Fruit fly (Drosophila melanogaster): Measurements from ENCODE around the gene CG45307.

Gene CG45307

dm6 chr2L:8740757-8741278 is 11.1 kb downstream of the CG45307 start:
- TF ChIP-seq CG33017 (tag; optimal IDR thresholded peaks at IDR 0.05) = no peak
- peak; percentile 8 for TF ChIP-seq ovo (GFP tag; optimal IDR thresholded peaks at IDR 0.05)
- TF ChIP-seq pad (GFP tag; optimal IDR thresholded peaks at IDR 0.05) = no peak
- no peak for TF ChIP-seq kay (GFP tag; ENCODE audit: borderline replicate concordance)

dm6 chr2L:8739984-8740756 is 11.8 kb downstream of the CG45307 start, which contains the start of gene raw:
Gene raw, minus strand, starts transcription at chr2L:8740660.
- TF ChIP-seq CG7045 (GFP tag; optimal IDR thresholded peaks at IDR 0.05) = peak; percentile 17
- peak; percentile 98 for TF ChIP-seq kay (GFP tag; ENCODE audit: borderline replicate concordance)
- peak; percentile 26 for TF ChIP-seq CG11617 (GFP tag; optimal IDR thresholded peaks at IDR 0.05)
- TF ChIP-seq tj (GFP tag; optimal IDR thresholded peaks at IDR 0.05) = peak; percentile 30
- TF ChIP-seq pad (GFP tag; optimal IDR thresholded peaks at IDR 0.05) = peak; percentile 30
- TF ChIP-seq CG14711 (tag; optimal IDR thresholded peaks at IDR 0.05) = no peak
- no peak for TF ChIP-seq CG7101 (tag; optimal IDR thresholded peaks at IDR 0.05)
- TF ChIP-seq CG1620 (GFP tag; optimal IDR thresholded peaks at IDR 0.05) = no peak
- TF ChIP-seq CG5204 (GFP tag; optimal IDR thresholded peaks at IDR 0.05) = no peak
- TF ChIP-seq CG12768 (GFP tag; optimal IDR thresholded peaks at IDR 0.05) = peak; percentile 55
- TF ChIP-seq cnc (optimal IDR thresholded peaks at IDR 0.05) = no peak
- TF ChIP-seq CG33017 (tag; optimal IDR thresholded peaks at IDR 0.05) = no peak
- peak; percentile 88 for TF ChIP-seq Mnt (GFP tag; optimal IDR thresholded peaks at IDR 0.05)
- TF ChIP-seq Clk (GFP tag; optimal IDR thresholded peaks at IDR 0.05) = no peak
- no peak for TF ChIP-seq Hr96 (GFP tag; optimal IDR thresholded peaks at IDR 0.05)
- peak; percentile 36 for TF ChIP-seq Crg-1 (GFP tag; optimal IDR thresholded peaks at IDR 0.05)
- TF ChIP-seq ovo (GFP tag; optimal IDR thresholded peaks at IDR 0.05) = peak; percentile 63
- TF ChIP-seq bab1 (GFP tag; optimal IDR thresholded peaks at IDR 0.05) = no peak
- TF ChIP-seq toe (GFP tag; optimal IDR thresholded peaks at IDR 0.05) = no peak
- TF ChIP-seq cic (GFP tag; optimal IDR thresholded peaks at IDR 0.05) = peak; percentile 85

- peak; percentile 8 for TF ChIP-seq cic (GFP tag; optimal IDR thresholded peaks at IDR 0.05)
- TF ChIP-seq CG7101 (tag; optimal IDR thresholded peaks at IDR 0.05) = peak; percentile 17
- peak; percentile 68 for TF ChIP-seq kay (GFP tag; ENCODE audit: borderline replicate concordance)
- TF ChIP-seq Hr96 (GFP tag; optimal IDR thresholded peaks at IDR 0.05) = no peak
- peak; percentile 66 for TF ChIP-seq pad (GFP tag; optimal IDR thresholded peaks at IDR 0.05)
- no peak for TF ChIP-seq CG12768 (GFP tag; optimal IDR thresholded peaks at IDR 0.05)
- no peak for TF ChIP-seq CG5204 (GFP tag; optimal IDR thresholded peaks at IDR 0.05)
- no peak for TF ChIP-seq Mnt (GFP tag; optimal IDR thresholded peaks at IDR 0.05)
Measured at dm6 chr2L:8738253-8738665, 13.7 kb downstream of the CG45307 start.

dm6 chr2L:8736383-8736782 is 15.5 kb downstream of the CG45307 start:
- TF ChIP-seq bab1 (GFP tag; optimal IDR thresholded peaks at IDR 0.05) (no peak), CG12768 (GFP tag; optimal IDR thresholded peaks at IDR 0.05) (no peak), kay (GFP tag; ENCODE audit: borderline replicate concordance) (no peak), cnc (optimal IDR thresholded peaks at IDR 0.05) (no peak), ovo (GFP tag; optimal IDR thresholded peaks at IDR 0.05) (no peak), CG7045 (GFP tag; optimal IDR thresholded peaks at IDR 0.05) (no peak), CG5204 (GFP tag; optimal IDR thresholded peaks at IDR 0.05) (no peak), Crg-1 (GFP tag; optimal IDR thresholded peaks at IDR 0.05) (no peak), CG33017 (tag; optimal IDR thresholded peaks at IDR 0.05) (no peak)

dm6 chr2L:8735572-8735996 is 16.3 kb downstream of the CG45307 start:
- TF ChIP-seq bab1 (GFP tag; optimal IDR thresholded peaks at IDR 0.05) (peak; percentile 34), Hr96 (GFP tag; optimal IDR thresholded peaks at IDR 0.05) (no peak), CG14711 (tag; optimal IDR thresholded peaks at IDR 0.05) (no peak), CG12768 (GFP tag; optimal IDR thresholded peaks at IDR 0.05) (no peak), CG11617 (GFP tag; optimal IDR thresholded peaks at IDR 0.05) (peak; percentile 32), ovo (GFP tag; optimal IDR thresholded peaks at IDR 0.05) (no peak), CG7101 (tag; optimal IDR thresholded peaks at IDR 0.05) (peak; percentile 36), CG7045 (GFP tag; optimal IDR thresholded peaks at IDR 0.05) (no peak), CG33017 (tag; optimal IDR thresholded peaks at IDR 0.05) (peak; percentile 49), CG5204 (GFP tag; optimal IDR thresholded peaks at IDR 0.05) (no peak), cic (GFP tag; optimal IDR thresholded peaks at IDR 0.05) (peak; percentile 52), Mnt (GFP tag; optimal IDR thresholded peaks at IDR 0.05) (peak; percentile 75), cnc (optimal IDR thresholded peaks at IDR 0.05) (no peak), kay (GFP tag; ENCODE audit: borderline replicate concordance) (peak; percentile 82), pad (GFP tag; optimal IDR thresholded peaks at IDR 0.05) (peak; percentile 18), tj (GFP tag; optimal IDR thresholded peaks at IDR 0.05) (peak; percentile 43), Crg-1 (GFP tag; optimal IDR thresholded peaks at IDR 0.05) (no peak), CG1620 (GFP tag; optimal IDR thresholded peaks at IDR 0.05) (no peak), Clk (GFP tag; optimal IDR thresholded peaks at IDR 0.05) (no peak), toe (GFP tag; optimal IDR thresholded peaks at IDR 0.05) (no peak)

- TF ChIP-seq cic (GFP tag; optimal IDR thresholded peaks at IDR 0.05) = no peak
- TF ChIP-seq tj (GFP tag; optimal IDR thresholded peaks at IDR 0.05) = no peak
- TF ChIP-seq CG7101 (tag; optimal IDR thresholded peaks at IDR 0.05) = no peak
- no peak for TF ChIP-seq CG11617 (GFP tag; optimal IDR thresholded peaks at IDR 0.05)
- TF ChIP-seq Mnt (GFP tag; optimal IDR thresholded peaks at IDR 0.05) = no peak
- TF ChIP-seq bab1 (GFP tag; optimal IDR thresholded peaks at IDR 0.05) = no peak
- no peak for TF ChIP-seq CG1620 (GFP tag; optimal IDR thresholded peaks at IDR 0.05)
- TF ChIP-seq CG5204 (GFP tag; optimal IDR thresholded peaks at IDR 0.05) = no peak
- TF ChIP-seq kay (GFP tag; ENCODE audit: borderline replicate concordance) = no peak
- TF ChIP-seq CG12768 (GFP tag; optimal IDR thresholded peaks at IDR 0.05) = no peak
- TF ChIP-seq CG33017 (tag; optimal IDR thresholded peaks at IDR 0.05) = no peak
- TF ChIP-seq ovo (GFP tag; optimal IDR thresholded peaks at IDR 0.05) = no peak
- TF ChIP-seq CG7045 (GFP tag; optimal IDR thresholded peaks at IDR 0.05) = no peak
- TF ChIP-seq Hr96 (GFP tag; optimal IDR thresholded peaks at IDR 0.05) = no peak
- no peak for TF ChIP-seq toe (GFP tag; optimal IDR thresholded peaks at IDR 0.05)
Measured at dm6 chr2L:8734998-8735397, 16.9 kb downstream of the CG45307 start.
